Worm (Caenorhabditis elegans) whole organism, young adult: ENCODE measurements around the gene D1005.5.

ENCODE experiments used
- ama-1 ChIP-seq, 3 experiments: fragments of 150-350 bp in 1 of 3; sonication (generic microtip) in 2 of 3; optimal IDR thresholded peaks; 2 replicates each; lab custom pipeline; 2014 to 2018; ENCODE audit warnings: missing biosample characterization in 2 of 3, missing genetic modification characterization in 2 of 3, missing genetic modification reagents in 2 of 3
- ccch-3 ChIP-seq: fragments of 200-800 bp; sonication (Bioruptor generic); optimal IDR thresholded peaks from 2 replicates; lab custom pipeline; 2018; ENCODE audit warnings: mild to moderate bottlenecking, missing genetic modification characterization, missing compliant biosample characterization
- egl-18 ChIP-seq: fragments of 200-800 bp; sonication (Bioruptor generic); IDR thresholded peaks from 2 replicates; pipeline ENCODE4 v1.3.6; 2022; ENCODE audit warnings: missing genetic modification reagents, missing genetic modification characterization, missing compliant biosample characterization
- hrde-1 ChIP-seq: sonication (generic microtip); optimal IDR thresholded peaks from 2 replicates; lab custom pipeline; 2016; ENCODE audit warnings: missing genetic modification characterization, mild to moderate bottlenecking, missing compliant biosample characterization, moderate library complexity, missing genotype, missing genetic modification reagents, borderline replicate concordance
- madf-3 ChIP-seq: fragments of 200-800 bp; sonication (Bioruptor generic); IDR thresholded peaks from 2 replicates; pipeline ENCODE4 v1.3.6; 2022; ENCODE audit warnings: missing genetic modification reagents, missing genetic modification characterization, missing compliant biosample characterization
- mxl-1 ChIP-seq: sonication (generic microtip); optimal IDR thresholded peaks from 2 replicates; lab custom pipeline; 2016; ENCODE audit warnings: missing genetic modification characterization, missing compliant biosample characterization
- nhr-27 ChIP-seq: fragments of 200-800 bp; sonication (Bioruptor generic); optimal IDR thresholded peaks from 2 replicates; lab custom pipeline; 2018; ENCODE audit warnings: mild to moderate bottlenecking, missing genetic modification characterization, moderate library complexity, missing compliant biosample characterization
- pbrm-1 ChIP-seq: fragments of 200-800 bp; sonication (Bioruptor generic); IDR thresholded peaks from 2 replicates; pipeline ENCODE4 v1.3.6; 2022; ENCODE audit warnings: missing genetic modification reagents, missing genetic modification characterization, missing compliant biosample characterization
- repo-1 ChIP-seq: sonication (generic microtip); optimal IDR thresholded peaks from 2 replicates; lab custom pipeline; 2017; ENCODE audit warnings: mild to moderate bottlenecking, missing genetic modification characterization, missing compliant biosample characterization
- tbp1 ChIP-seq: fragments of 200-800 bp; sonication (Bioruptor generic); optimal IDR thresholded peaks from 2 replicates; lab custom pipeline; 2018; ENCODE audit warnings: mild to moderate bottlenecking, missing genetic modification characterization, missing compliant biosample characterization
- tbx-9 ChIP-seq: sonication (generic microtip); optimal IDR thresholded peaks from 2 replicates; lab custom pipeline; 2016; ENCODE audit warnings: borderline replicate concordance, missing genetic modification characterization, inconsistent platforms, missing compliant biosample characterization
- unc-62 ChIP-seq: fragments of 150-350 bp; optimal IDR thresholded peaks from 2 replicates; lab custom pipeline; 2014; ENCODE audit warnings: missing biosample characterization, missing genetic modification reagents, missing genetic modification characterization

DNA sequence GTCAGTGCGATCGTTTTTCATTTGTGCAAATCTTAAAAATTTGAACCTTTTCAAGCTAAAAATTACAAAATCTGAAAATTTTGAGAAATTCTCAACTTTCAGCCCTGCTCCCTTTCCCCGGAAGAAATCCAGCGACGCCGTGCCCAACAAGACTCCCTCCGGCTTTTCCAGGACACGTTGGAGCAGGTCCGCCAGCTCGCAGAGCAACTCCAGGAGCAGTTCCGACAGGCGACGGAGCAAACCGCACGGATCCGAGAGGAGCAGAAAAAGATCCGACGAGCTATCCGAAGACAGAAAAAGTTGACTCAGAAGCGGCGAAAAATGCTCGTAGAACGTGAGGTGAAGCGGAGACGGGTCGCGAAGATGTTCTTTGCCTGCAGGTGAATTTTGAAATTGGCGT lies 21.5 kb downstream of the D1005.5 start:
- no peak for TF ChIP-seq hrde-1 (tag; lab: Kevin White, UChicago)
- TF ChIP-seq nhr-27 (tag; lab: Kevin White, UChicago) = no peak
- no peak for TF ChIP-seq pbrm-1 (GFP tag; lab: Robert Waterston, UW)
- TF ChIP-seq ama-1 (optimal IDR thresholded peaks at IDR 0.05; lab: Kevin White, UChicago) = no peak
- TF ChIP-seq ama-1 (GFP tag; optimal IDR thresholded peaks at IDR 0.05; lab: Kevin White, UChicago) = no peak
- TF ChIP-seq ccch-3 (GFP tag; lab: Kevin White, UChicago) = no peak
- TF ChIP-seq mxl-1 = no peak
- TF ChIP-seq tbx-9 (tag; lab: Kevin White, UChicago) = no peak
- no peak for TF ChIP-seq repo-1 (tag; lab: Kevin White, UChicago)
- TF ChIP-seq madf-3 (GFP tag; lab: Robert Waterston, UW) = no peak
- no peak for TF ChIP-seq unc-62 (GFP tag; lab: Kevin White, UChicago)
- TF ChIP-seq tbp1 (GFP tag; lab: Kevin White, UChicago) = no peak
- no peak for TF ChIP-seq egl-18 (GFP tag; lab: Robert Waterston, UW)
